Worm (Caenorhabditis elegans) whole organism, midembryonic: ENCODE data around the gene cdk-1.

Source experiments
- T22C8.4 ChIP-seq: fragments of 200-800 bp; sonication (Bioruptor generic); IDR thresholded peaks from 2 replicates; pipeline ENCODE4 v1.3.6; 2022; ENCODE audit warnings: missing genetic modification characterization, missing compliant biosample characterization
- cog-1 ChIP-seq: sonication (generic microtip); optimal IDR thresholded peaks from 2 replicates; lab custom pipeline; 2016; ENCODE audit warnings: missing genetic modification characterization, missing compliant biosample characterization
- flt-1 ChIP-seq: fragments of 200-800 bp; sonication (Bioruptor generic); IDR thresholded peaks from 2 replicates; pipeline ENCODE4 v1.3.6; 2022; ENCODE audit warnings: missing genetic modification characterization, missing compliant biosample characterization
- klf-2 ChIP-seq: fragments of 200-800 bp; sonication (Bioruptor generic); conservative IDR thresholded peaks from 2 replicates; pipeline ENCODE4 v1.3.6; 2022; ENCODE audit warnings: missing genetic modification reagents, missing genetic modification characterization, missing compliant biosample characterization
- med-1 ChIP-seq: sonication (generic microtip); optimal IDR thresholded peaks from 2 replicates; lab custom pipeline; 2017; ENCODE audit warnings: missing genetic modification characterization, mild to moderate bottlenecking, missing compliant biosample characterization, antibody characterized with exemption, missing genetic modification reagents; ENCODE audit not compliant: insufficient read depth
- ref-1 ChIP-seq: fragments of 200-800 bp; sonication (Bioruptor generic); conservative IDR thresholded peaks from 2 replicates; pipeline ENCODE4 v1.3.6; 2022; ENCODE audit warnings: missing genetic modification reagents, missing genetic modification characterization, missing compliant biosample characterization
- tab-1 ChIP-seq: fragments of 200-800 bp; sonication (Bioruptor generic); IDR thresholded peaks from 2 replicates; pipeline ENCODE4 v1.3.6; 2022; ENCODE audit warnings: missing genetic modification characterization, missing compliant biosample characterization
- ztf-23 ChIP-seq: fragments of 200-800 bp; sonication (Bioruptor generic); IDR thresholded peaks from 2 replicates; pipeline ENCODE4 v1.3.6; 2022; ENCODE audit warnings: missing genetic modification reagents, missing genetic modification characterization, missing compliant biosample characterization
- ztf-29 ChIP-seq: fragments of 200-800 bp; sonication (Bioruptor generic); IDR thresholded peaks from 2 replicates; pipeline ENCODE4 v1.3.6; 2022; ENCODE audit warnings: missing genetic modification reagents, missing genetic modification characterization, missing compliant biosample characterization

The cdk-1 gene

DNA sequence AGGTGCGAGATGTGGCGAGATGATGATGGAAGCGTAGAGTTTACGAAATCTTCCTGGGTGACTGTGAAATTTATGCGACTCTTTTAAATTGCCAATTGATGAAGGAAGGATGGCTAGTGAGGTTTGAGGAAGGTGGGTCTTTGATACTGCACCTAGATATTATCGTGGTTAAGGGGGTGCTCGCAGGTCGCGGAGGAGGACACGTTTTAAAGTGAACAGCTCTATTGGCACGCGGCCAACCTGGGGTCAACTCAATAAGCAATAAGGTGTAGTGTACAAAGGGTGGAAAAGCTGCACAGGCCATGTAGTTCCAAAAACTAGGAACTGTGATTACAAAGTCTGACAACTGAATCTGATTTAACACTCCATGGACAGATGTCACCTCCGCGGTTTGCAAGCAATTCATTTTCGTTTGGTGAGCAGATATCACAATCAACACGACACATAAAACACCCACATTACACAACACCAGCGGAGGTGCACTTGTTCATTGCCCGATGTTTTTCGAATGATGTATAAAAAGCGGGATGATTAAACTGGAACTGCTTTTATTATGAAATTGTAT lies 1.9 kb upstream of the cdk-1 start:
- TF ChIP-seq T22C8.4: no peak
- TF ChIP-seq ztf-29 (GFP tag; lab: Robert Waterston, UW): no peak
- TF ChIP-seq ref-1 (GFP tag; lab: Robert Waterston, UW): no peak
- no peak for TF ChIP-seq klf-2 (GFP tag; lab: Robert Waterston, UW)
- TF ChIP-seq tab-1 (GFP tag; lab: Robert Waterston, UW): no peak
- TF ChIP-seq flt-1 (GFP tag; lab: Robert Waterston, UW): no peak
- no peak for TF ChIP-seq ztf-23
- TF ChIP-seq cog-1 (tag; lab: Kevin White, UChicago): no peak
- TF ChIP-seq med-1 (GFP tag; lab: Kevin White, UChicago): no peak

DNA sequence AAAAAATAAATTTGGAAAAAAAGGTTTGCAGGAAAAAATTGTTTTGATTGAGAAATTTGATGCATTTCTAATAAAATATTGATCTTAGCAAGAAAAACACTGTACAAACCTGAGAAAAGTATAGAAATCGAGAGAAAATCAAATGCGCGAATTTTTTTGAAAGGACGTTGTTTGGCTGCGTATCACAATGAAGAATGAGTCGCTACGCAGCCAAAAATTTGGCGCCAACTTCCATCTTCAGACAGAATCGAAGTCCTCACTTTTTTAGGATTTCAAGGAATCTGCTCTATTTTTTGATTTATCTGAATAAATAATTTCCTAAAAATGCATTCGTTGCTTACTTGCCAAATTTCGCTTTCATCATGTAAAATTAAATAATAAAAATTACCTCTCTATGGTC lies 607 bp upstream of the cdk-1 start:
- no peak for TF ChIP-seq cog-1 (tag; lab: Kevin White, UChicago)
- TF ChIP-seq T22C8.4: no peak
- TF ChIP-seq flt-1 (GFP tag; lab: Robert Waterston, UW): no peak
- no peak for TF ChIP-seq med-1 (GFP tag; lab: Kevin White, UChicago)
- TF ChIP-seq ref-1 (GFP tag; lab: Robert Waterston, UW): no peak
- no peak for TF ChIP-seq tab-1 (GFP tag; lab: Robert Waterston, UW)
- no peak for TF ChIP-seq klf-2 (GFP tag; lab: Robert Waterston, UW)
- TF ChIP-seq ztf-23: no peak
- TF ChIP-seq ztf-29 (GFP tag; lab: Robert Waterston, UW): no peak

DNA sequence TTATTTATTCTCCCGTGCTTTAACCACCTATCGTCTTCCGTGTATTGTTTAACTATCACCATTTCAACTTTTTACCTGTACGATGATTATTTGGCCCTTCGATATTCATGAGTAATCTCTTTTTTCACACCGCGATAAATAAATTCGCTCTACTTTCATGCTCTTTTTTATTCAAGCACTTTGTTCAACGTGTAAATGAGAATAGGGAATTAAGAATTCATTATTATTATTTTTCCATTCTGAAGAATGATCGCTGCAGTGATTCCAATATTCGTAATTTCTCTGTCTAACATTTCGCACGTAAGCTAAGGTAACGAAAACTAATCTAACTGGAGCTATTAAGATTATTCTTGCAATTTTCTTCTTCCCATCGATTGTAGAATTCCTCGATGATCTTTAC lies 1.4 kb downstream of the cdk-1 start, which contains the start of gene T05G5.4:
T05G5.4 (plus strand) TSS at position 241 of the 400 bp plus-strand sequence.
- TF ChIP-seq ztf-29 (GFP tag; lab: Robert Waterston, UW): no peak
- TF ChIP-seq flt-1 (GFP tag; lab: Robert Waterston, UW): no peak
- no peak for TF ChIP-seq klf-2 (GFP tag; lab: Robert Waterston, UW)
- TF ChIP-seq cog-1 (tag; lab: Kevin White, UChicago): no peak
- no peak for TF ChIP-seq ztf-23
- no peak for TF ChIP-seq tab-1 (GFP tag; lab: Robert Waterston, UW)
- TF ChIP-seq T22C8.4: no peak
- no peak for TF ChIP-seq ref-1 (GFP tag; lab: Robert Waterston, UW)
- TF ChIP-seq med-1 (GFP tag; lab: Kevin White, UChicago): no peak

DNA sequence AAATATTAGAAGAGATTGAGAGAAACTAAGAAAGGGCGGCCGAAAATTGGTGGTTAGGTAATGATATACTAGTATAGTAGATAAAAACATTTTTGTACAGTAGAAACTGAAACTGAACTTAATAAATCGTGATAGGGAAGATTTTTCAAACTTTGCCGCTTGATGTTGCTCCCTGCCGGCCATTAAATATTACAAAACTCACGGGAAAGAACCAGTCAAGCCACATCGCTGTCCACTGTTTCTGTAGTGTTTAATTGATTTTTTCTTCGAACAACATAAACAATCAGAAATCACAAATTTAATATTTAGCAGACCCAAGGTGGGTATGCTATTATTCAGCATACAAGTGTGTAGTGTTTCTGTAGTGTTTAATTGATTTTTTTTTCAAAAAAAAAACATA lies 3.8 kb downstream of the cdk-1 start, which contains the start of gene T05G5.5:
T05G5.5 (minus strand) TSS at position 359 of the 400 bp plus-strand sequence.
- no peak for TF ChIP-seq tab-1 (GFP tag; lab: Robert Waterston, UW)
- no peak for TF ChIP-seq ref-1 (GFP tag; lab: Robert Waterston, UW)
- no peak for TF ChIP-seq cog-1 (tag; lab: Kevin White, UChicago)
- TF ChIP-seq ztf-23: no peak
- no peak for TF ChIP-seq med-1 (GFP tag; lab: Kevin White, UChicago)

DNA sequence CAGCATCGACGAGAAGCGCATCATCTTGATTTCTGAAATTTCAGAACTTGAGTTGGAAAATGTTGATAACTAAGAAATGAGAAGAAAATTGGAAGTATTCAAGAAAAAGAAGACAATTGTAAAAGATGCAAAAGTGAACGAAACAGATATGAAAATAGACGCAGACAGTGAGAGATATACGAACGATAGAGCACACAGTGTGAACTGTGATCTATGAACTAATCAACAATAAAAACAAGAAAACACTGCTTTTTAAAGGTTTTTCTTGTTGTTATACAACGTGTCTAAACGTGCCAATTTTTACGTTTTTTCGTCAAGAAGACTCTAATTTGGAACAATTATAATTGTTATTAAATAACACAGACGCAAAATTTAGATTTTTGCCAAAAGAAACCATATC lies 5.6 kb downstream of the cdk-1 start, which contains the start of gene ech-6:
ech-6 (minus strand) TSS at position 32 of the 400 bp plus-strand sequence.
- no peak for TF ChIP-seq flt-1 (GFP tag; lab: Robert Waterston, UW)
- no peak for TF ChIP-seq ztf-23

DNA sequence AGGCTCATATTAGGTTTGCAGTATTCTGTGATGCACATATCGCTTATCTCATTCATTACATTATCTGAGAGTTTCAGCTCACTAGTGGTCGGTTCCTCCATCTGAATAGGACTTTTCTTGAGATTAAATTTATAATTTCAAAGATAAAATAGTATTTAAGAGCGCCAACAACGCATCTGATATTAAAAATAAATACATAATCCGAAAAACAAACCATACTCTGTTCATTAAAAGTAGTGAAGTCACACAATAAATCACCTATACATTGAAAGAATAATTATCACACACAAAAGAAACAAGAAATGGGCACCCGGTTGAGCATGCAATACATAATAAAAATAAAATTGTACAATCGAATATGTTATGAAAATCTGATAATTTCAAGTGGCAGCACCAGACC lies 10.1 kb downstream of the cdk-1 start, which contains the start of gene vps-53:
vps-53 (minus strand) TSS at position 101 of the 400 bp plus-strand sequence.
- TF ChIP-seq klf-2 (GFP tag; lab: Robert Waterston, UW) (no peak), cog-1 (tag; lab: Kevin White, UChicago) (no peak), ztf-23 (no peak), med-1 (GFP tag; lab: Kevin White, UChicago) (no peak), T22C8.4 (no peak), tab-1 (GFP tag; lab: Robert Waterston, UW) (no peak), ztf-29 (GFP tag; lab: Robert Waterston, UW) (no peak), flt-1 (GFP tag; lab: Robert Waterston, UW) (no peak), ref-1 (GFP tag; lab: Robert Waterston, UW) (no peak)

DNA sequence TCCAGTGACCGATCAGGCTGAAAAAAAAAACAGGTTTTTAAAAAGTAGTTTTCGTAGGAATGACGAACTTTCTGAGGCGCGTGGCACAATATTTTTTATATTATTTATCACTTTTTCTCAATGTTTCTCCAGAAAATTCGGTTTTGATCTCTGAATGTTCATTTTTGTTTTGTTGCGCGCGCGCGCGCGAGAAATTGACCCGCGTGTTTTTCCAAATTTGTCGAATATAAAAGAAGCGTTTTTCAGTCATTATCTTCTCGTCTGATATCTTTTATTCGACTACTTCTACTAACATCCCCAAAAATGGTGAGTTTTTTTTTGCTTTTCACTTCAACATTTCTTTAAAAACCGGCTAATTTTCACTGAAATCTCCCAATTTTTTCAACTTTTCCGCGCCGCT lies 11.6 kb downstream of the cdk-1 start, which contains the start of gene rmd-1:
rmd-1 (plus strand) TSS at position 247 of the 400 bp plus-strand sequence.
- TF ChIP-seq cog-1 (tag; lab: Kevin White, UChicago): no peak
- no peak for TF ChIP-seq klf-2 (GFP tag; lab: Robert Waterston, UW)
- no peak for TF ChIP-seq tab-1 (GFP tag; lab: Robert Waterston, UW)
- TF ChIP-seq ztf-29 (GFP tag; lab: Robert Waterston, UW): no peak
- TF ChIP-seq ztf-23: no peak
- no peak for TF ChIP-seq T22C8.4
- TF ChIP-seq med-1 (GFP tag; lab: Kevin White, UChicago): no peak
- no peak for TF ChIP-seq ref-1 (GFP tag; lab: Robert Waterston, UW)
- no peak for TF ChIP-seq flt-1 (GFP tag; lab: Robert Waterston, UW)

DNA sequence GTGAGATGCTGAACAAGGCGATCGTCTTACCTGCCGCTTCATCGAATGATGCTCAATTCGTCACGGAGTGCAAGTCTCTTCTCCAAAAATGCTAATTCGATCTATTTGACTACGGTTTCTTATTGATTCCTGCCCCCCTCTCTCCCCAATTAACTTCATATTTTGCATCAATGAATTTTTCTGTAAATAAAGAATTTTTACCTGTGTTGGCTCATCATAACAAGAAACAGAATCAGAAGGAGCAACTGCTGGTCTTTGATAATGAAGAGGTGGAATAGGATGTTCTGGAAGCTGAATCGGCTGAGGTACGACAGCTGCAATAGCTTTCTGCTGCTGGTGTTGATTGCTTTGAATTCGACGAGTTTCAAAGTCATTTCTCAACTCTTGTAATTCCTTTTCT lies 12.9 kb downstream of the cdk-1 start:
- TF ChIP-seq klf-2 (GFP tag; lab: Robert Waterston, UW): no peak
- no peak for TF ChIP-seq ztf-29 (GFP tag; lab: Robert Waterston, UW)
- TF ChIP-seq ztf-23: no peak
- no peak for TF ChIP-seq flt-1 (GFP tag; lab: Robert Waterston, UW)
- TF ChIP-seq cog-1 (tag; lab: Kevin White, UChicago): no peak
- no peak for TF ChIP-seq med-1 (GFP tag; lab: Kevin White, UChicago)
- TF ChIP-seq T22C8.4: no peak
- TF ChIP-seq ref-1 (GFP tag; lab: Robert Waterston, UW): no peak
- TF ChIP-seq tab-1 (GFP tag; lab: Robert Waterston, UW): no peak

DNA sequence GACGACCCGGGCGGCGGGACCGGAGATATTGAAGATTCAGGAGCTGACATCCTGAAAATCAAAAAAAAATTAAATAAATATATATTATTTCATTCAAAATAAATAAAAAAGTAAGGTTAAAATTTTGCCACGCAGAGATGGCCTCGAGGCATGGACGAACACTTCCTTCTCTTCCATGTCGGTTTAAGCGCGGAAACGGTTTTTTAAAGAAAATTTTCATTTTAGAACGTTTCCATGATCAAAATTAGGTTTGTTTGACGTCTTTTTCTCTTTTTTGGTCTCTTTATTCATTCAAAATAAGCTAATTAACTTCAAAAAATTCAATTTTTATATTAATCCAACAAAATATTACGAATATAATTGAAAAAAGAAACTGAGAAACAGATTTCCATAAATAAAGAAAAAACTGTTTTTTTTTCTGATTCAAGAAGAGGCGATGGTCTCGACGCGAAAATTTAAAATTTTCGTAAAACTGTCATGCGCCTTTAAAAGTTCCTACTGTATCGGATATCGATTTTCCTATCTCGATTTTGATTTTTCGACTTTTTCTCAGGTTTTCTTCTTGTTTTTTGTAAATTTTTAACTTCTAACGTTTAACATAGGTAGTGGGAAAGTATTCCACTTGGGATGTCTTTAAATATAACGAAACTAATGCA lies 14.9 kb downstream of the cdk-1 start, which contains the start of gene gcc-2:
gcc-2 (minus strand) TSS at position 51 of the 656 bp plus-strand sequence.
- TF ChIP-seq ref-1 (GFP tag; lab: Robert Waterston, UW) (no peak), cog-1 (tag; lab: Kevin White, UChicago) (no peak), ztf-29 (GFP tag; lab: Robert Waterston, UW) (no peak), T22C8.4 (no peak), tab-1 (GFP tag; lab: Robert Waterston, UW) (no peak), med-1 (GFP tag; lab: Kevin White, UChicago) (no peak), ztf-23 (no peak), flt-1 (GFP tag; lab: Robert Waterston, UW) (no peak), klf-2 (GFP tag; lab: Robert Waterston, UW) (no peak)
